Fruit fly (Drosophila melanogaster) whole organism, prepupa: Measurements from ENCODE around the gene IFT57.

Source experiments
- CG11902 ChIP-seq: fragments of 200-800 bp; sonication (Bioruptor generic); optimal IDR thresholded peaks from 3 replicates; lab custom pipeline; 2016; ENCODE audit warnings: missing biosample characterization, missing genetic modification characterization
- CG3032 ChIP-seq: fragments of 200-800 bp; optimal IDR thresholded peaks from 2 replicates; lab custom pipeline; 2019; ENCODE audit warnings: missing biosample characterization, mild to moderate bottlenecking, missing genetic modification characterization, moderate library complexity
- Hr39 ChIP-seq: fragments of 200-800 bp; sonication (Bioruptor generic); optimal IDR thresholded peaks from 2 replicates; lab custom pipeline; 2016; ENCODE audit warnings: missing biosample characterization, missing genetic modification characterization
- Lpt ChIP-seq: fragments of 200-800 bp; sonication (Bioruptor generic); optimal IDR thresholded peaks from 3 replicates; lab custom pipeline; 2016; ENCODE audit warnings: missing biosample characterization, missing genetic modification characterization
- Sox102F ChIP-seq: fragments of 200-800 bp; sonication (Bioruptor generic); optimal IDR thresholded peaks from 2 replicates; lab custom pipeline; 2016; ENCODE audit warnings: missing biosample characterization, mild to moderate bottlenecking, missing genetic modification characterization
- esn ChIP-seq: fragments of 200-800 bp; sonication (Bioruptor generic); optimal IDR thresholded peaks from 2 replicates; lab custom pipeline; 2016; ENCODE audit warnings: missing biosample characterization, mild to moderate bottlenecking, missing genetic modification characterization, moderate library complexity

dm6 chr2L:3549742-3550141, 19.2 kb downstream of the IFT57 start:
- TF ChIP-seq Lpt (GFP tag; lab: Kevin White, UChicago) (no peak), Sox102F (GFP tag; lab: Kevin White, UChicago) (no peak), esn (GFP tag; lab: Kevin White, UChicago) (no peak), CG3032 (tag; lab: Kevin White, UChicago) (no peak), CG11902 (GFP tag; lab: Kevin White, UChicago) (no peak), Hr39 (no peak)
